ENCODE assay signal across 4 worm cellular contexts in the genomic region with DNA sequence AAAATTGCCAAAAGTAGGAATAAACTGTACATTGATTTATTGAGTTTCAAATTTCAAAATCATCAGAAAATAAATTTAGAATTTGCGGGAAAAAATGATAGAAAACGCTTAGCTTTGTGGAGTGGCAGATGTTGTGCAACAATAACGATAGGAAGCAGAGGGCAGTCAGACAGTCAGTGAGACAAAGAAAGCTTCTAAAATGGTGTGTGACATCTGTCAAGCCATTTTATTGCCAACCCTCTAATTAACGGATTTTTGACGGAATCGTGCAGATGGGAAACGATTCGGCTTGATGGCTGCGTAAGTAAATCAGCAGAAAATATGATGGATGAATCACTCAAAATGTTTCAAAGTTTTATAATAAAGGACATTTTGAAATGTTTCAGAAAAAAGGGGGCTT.
TF ChIP-seq lines count a peak whose summit lies in the region.

A gene (minus strand): TSS at position 124 of the 400 bp plus-strand sequence.

TF ChIP-seq in whole organism, L4 larva, 104 proteins besides CTCF, POLR2A, EP300 and RAD21:
- TF ChIP-seq aha-1 (tag; lab: Kevin White, UChicago) (peak; percentile 21), nhr-76 (tag; optimal IDR thresholded peaks at IDR 0.05; lab: Kevin White, UChicago) (no peak)

TF ChIP-seq in whole organism, late embryonic, 69 proteins besides CTCF, POLR2A, EP300 and RAD21:
- no peak for TF ChIP-seq syd-9 (tag; optimal IDR thresholded peaks at IDR 0.05; lab: Kevin White, UChicago)
- TF ChIP-seq pha-4 (tag; optimal IDR thresholded peaks at IDR 0.05; lab: Kevin White, UChicago) = no peak
- TF ChIP-seq ceh-18 (tag; optimal IDR thresholded peaks at IDR 0.05; lab: Kevin White, UChicago) = no peak
- TF ChIP-seq che-1 (tag; optimal IDR thresholded peaks at IDR 0.05; lab: Kevin White, UChicago) = no peak
- peak; percentile 12 for TF ChIP-seq ceh-31 (tag; optimal IDR thresholded peaks at IDR 0.05; lab: Kevin White, UChicago)
- TF ChIP-seq zip-5 (tag; optimal IDR thresholded peaks at IDR 0.05; lab: Kevin White, UChicago) = no peak
- TF ChIP-seq unc-55 (GFP tag; optimal IDR thresholded peaks at IDR 0.05; lab: Kevin White, UChicago) = peak; percentile 25
- no peak for TF ChIP-seq nfya-1 (tag; optimal IDR thresholded peaks at IDR 0.05; lab: Kevin White, UChicago)
- TF ChIP-seq ztf-16 (tag; optimal IDR thresholded peaks at IDR 0.05; lab: Kevin White, UChicago) = no peak

TF ChIP-seq in whole organism, mixed stage, embryonic, 35 proteins besides CTCF, POLR2A, EP300 and RAD21:
- TF ChIP-seq mls-2 (tag; optimal IDR thresholded peaks at IDR 0.05; lab: Kevin White, UChicago) = no peak
- no peak for TF ChIP-seq lsy-2 (tag; optimal IDR thresholded peaks at IDR 0.05; lab: Kevin White, UChicago)
- no peak for TF ChIP-seq unc-120 (tag; optimal IDR thresholded peaks at IDR 0.05; lab: Kevin White, UChicago; ENCODE audit: poor library complexity, severe bottlenecking)
- no peak for TF ChIP-seq drap-1 (GFP tag; optimal IDR thresholded peaks at IDR 0.05; lab: Kevin White, UChicago)
- peak; percentile 9 for TF ChIP-seq ces-1 (GFP tag; optimal IDR thresholded peaks at IDR 0.05; lab: Kevin White, UChicago)
- no peak for TF ChIP-seq nhr-12 (tag; optimal IDR thresholded peaks at IDR 0.05; lab: Kevin White, UChicago)
- peak; percentile 73 for TF ChIP-seq cnd-1 (tag; optimal IDR thresholded peaks at IDR 0.05; lab: Kevin White, UChicago)
- peak; percentile 91 for TF ChIP-seq lin-32 (GFP tag; optimal IDR thresholded peaks at IDR 0.05; lab: Kevin White, UChicago)
- no peak for TF ChIP-seq snpc-4 (tag; optimal IDR thresholded peaks at IDR 0.05; lab: Kevin White, UChicago)
- TF ChIP-seq flh-1 (GFP tag; optimal IDR thresholded peaks at IDR 0.05; lab: Kevin White, UChicago) = no peak
- no peak for TF ChIP-seq ceh-43 (GFP tag; optimal IDR thresholded peaks at IDR 0.05; lab: Kevin White, UChicago)
- TF ChIP-seq hlh-1 (tag; optimal IDR thresholded peaks at IDR 0.05; lab: Kevin White, UChicago) = no peak
- TF ChIP-seq unc-62 (GFP tag; optimal IDR thresholded peaks at IDR 0.05; lab: Kevin White, UChicago) = peak; percentile 66
- TF ChIP-seq sem-2 (GFP tag; optimal IDR thresholded peaks at IDR 0.05; lab: Kevin White, UChicago) = no peak
- no peak for TF ChIP-seq M03D4.4 (tag; optimal IDR thresholded peaks at IDR 0.05; lab: Kevin White, UChicago)
- no peak for TF ChIP-seq elt-3 (tag; optimal IDR thresholded peaks at IDR 0.05; lab: Kevin White, UChicago)
- TF ChIP-seq ztf-11 (tag; optimal IDR thresholded peaks at IDR 0.05; lab: Kevin White, UChicago) = no peak
- TF ChIP-seq elt-1 (tag; optimal IDR thresholded peaks at IDR 0.05; lab: Kevin White, UChicago; ENCODE audit: borderline replicate concordance, insufficient read depth) = no peak

TF ChIP-seq in whole organism, young adult, 124 proteins besides CTCF, POLR2A, EP300 and RAD21:
- no peak for TF ChIP-seq dpff-1 (tag; optimal IDR thresholded peaks at IDR 0.05; lab: Kevin White, UChicago)
- no peak for TF ChIP-seq lin-54 (GFP tag; optimal IDR thresholded peaks at IDR 0.05; lab: Kevin White, UChicago)
- 0 out of 2 replicates have a peak, but pooled peaks have one; percentile 63 for TF ChIP-seq madf-3 (GFP tag; IDR thresholded peaks at IDR 0.05; lab: Robert Waterston, UW)
- 0 out of 2 replicates have a peak, but pooled peaks have one; percentile 12 for TF ChIP-seq B0336.3 (GFP tag; IDR thresholded peaks at IDR 0.05; lab: Robert Waterston, UW)
TF ChIP-seq in whole organism, young adult: peak in this region for 2.
